Fruit fly (Drosophila melanogaster) whole organism, embryonic: ENCODE measurements around the gene Cap-H2.
A peak's percentile ranks its signal among the peaks of the same experiment; 100 is the strongest.

ENCODE experiments used
- Aef1 ChIP-seq: fragments of 200-800 bp; sonication (Bioruptor generic); IDR thresholded peaks from 3 replicates; pipeline ENCODE4 v1.3.6; 2022; ENCODE audit warnings: missing biosample characterization, missing genetic modification characterization
- Atf3 ChIP-seq: fragments of 200-800 bp; sonication (Bioruptor generic); optimal IDR thresholded peaks from 3 replicates; lab custom pipeline; 2016; ENCODE audit warnings: missing biosample characterization, missing genetic modification characterization
- CG10321 ChIP-seq: fragments of 200-800 bp; sonication (Bioruptor generic); IDR thresholded peaks from 2 replicates; pipeline ENCODE4 v1.3.6; 2022; ENCODE audit warnings: missing biosample characterization, missing genetic modification characterization
- CG11696 ChIP-seq: fragments of 200-800 bp; sonication (Bioruptor generic); IDR thresholded peaks from 2 replicates; pipeline ENCODE4 v1.3.6; 2022; ENCODE audit warnings: missing biosample characterization, missing genetic modification characterization
- CG12155 ChIP-seq: fragments of 200-800 bp; sonication (Bioruptor generic); optimal IDR thresholded peaks from 3 replicates; lab custom pipeline; 2016; ENCODE audit warnings: missing biosample characterization, missing genetic modification characterization
- CG14050 ChIP-seq: fragments of 200-800 bp; sonication (Bioruptor generic); IDR thresholded peaks from 3 replicates; pipeline ENCODE4 v1.3.6; 2022; ENCODE audit warnings: missing biosample characterization, missing genetic modification characterization
- CG1602 ChIP-seq: fragments of 200-800 bp; sonication (Bioruptor generic); optimal IDR thresholded peaks from 3 replicates; lab custom pipeline; 2016; ENCODE audit warnings: missing biosample characterization, missing genetic modification characterization
- CG17186 ChIP-seq: fragments of 200-800 bp; sonication (Bioruptor generic); optimal IDR thresholded peaks from 3 replicates; lab custom pipeline; 2017; ENCODE audit warnings: missing biosample characterization, missing genetic modification reagents, missing genetic modification characterization
- CG17912 ChIP-seq: fragments of 200-800 bp; sonication (Bioruptor generic); optimal IDR thresholded peaks from 2 replicates; lab custom pipeline; 2018; ENCODE audit warnings: missing biosample characterization, mild to moderate bottlenecking, missing genetic modification characterization
- CG18476 ChIP-seq: fragments of 200-800 bp; sonication (Bioruptor generic); optimal IDR thresholded peaks from 2 replicates; lab custom pipeline; 2016; ENCODE audit warnings: missing biosample characterization, mild to moderate bottlenecking, missing genetic modification characterization
- CG18599 ChIP-seq: fragments of 200-800 bp; sonication (Bioruptor generic); optimal IDR thresholded peaks from 3 replicates; lab custom pipeline; 2017; ENCODE audit warnings: missing biosample characterization, missing genetic modification characterization, mild to moderate bottlenecking, moderate library complexity, missing genetic modification reagents
- CG2120 ChIP-seq: fragments of 200-800 bp; sonication (Bioruptor generic); optimal IDR thresholded peaks from 3 replicates; lab custom pipeline; 2016; ENCODE audit warnings: missing biosample characterization, missing genetic modification characterization
- CG30431 ChIP-seq: fragments of 200-800 bp; sonication (Bioruptor generic); optimal IDR thresholded peaks from 2 replicates; lab custom pipeline; 2017; ENCODE audit warnings: missing biosample characterization, missing genetic modification characterization
- CG3163 ChIP-seq: fragments of 200-800 bp; sonication (Bioruptor generic); optimal IDR thresholded peaks from 3 replicates; lab custom pipeline; 2016; ENCODE audit warnings: missing biosample characterization, missing genetic modification characterization
- CG7556 ChIP-seq: fragments of 200-800 bp; sonication (Bioruptor generic); optimal IDR thresholded peaks from 2 replicates; lab custom pipeline; 2017; ENCODE audit warnings: missing biosample characterization, mild to moderate bottlenecking, missing genetic modification characterization
- CG7839 ChIP-seq: fragments of 200-800 bp; sonication (Bioruptor generic); optimal IDR thresholded peaks from 3 replicates; lab custom pipeline; 2018; ENCODE audit warnings: missing biosample characterization, mild to moderate bottlenecking, missing genetic modification characterization, moderate library complexity
- Dek ChIP-seq: fragments of 200-800 bp; sonication (Bioruptor generic); optimal IDR thresholded peaks from 3 replicates; lab custom pipeline; 2019; ENCODE audit warnings: missing biosample characterization, mild to moderate bottlenecking, missing genetic modification characterization, moderate library complexity
- Dip3 ChIP-seq: fragments of 200-800 bp; sonication (Bioruptor generic); optimal IDR thresholded peaks from 3 replicates; lab custom pipeline; 2016; ENCODE audit warnings: missing biosample characterization, missing genetic modification characterization
- Hmr ChIP-seq: fragments of 200-800 bp; sonication (Bioruptor generic); optimal IDR thresholded peaks from 3 replicates; lab custom pipeline; 2017; ENCODE audit warnings: mild to moderate bottlenecking, missing biosample characterization, missing genetic modification reagents, missing genetic modification characterization
- Kr ChIP-seq: fragments of 200-800 bp; sonication (Bioruptor generic); optimal IDR thresholded peaks from 2 replicates; lab custom pipeline; 2017; ENCODE audit warnings: missing biosample characterization, mild to moderate bottlenecking, missing genetic modification characterization
- MBD-R2 ChIP-seq: fragments of 200-800 bp; sonication (Bioruptor generic); IDR thresholded peaks from 2 replicates; pipeline ENCODE4 v1.3.6; 2022; ENCODE audit warnings: missing biosample characterization, missing genetic modification characterization
- Max ChIP-seq: fragments of 200-800 bp; sonication (Bioruptor generic); optimal IDR thresholded peaks from 2 replicates; lab custom pipeline; 2016; ENCODE audit warnings: missing biosample characterization, mild to moderate bottlenecking, missing genetic modification characterization
- Meics ChIP-seq: fragments of 200-800 bp; sonication (Bioruptor generic); optimal IDR thresholded peaks from 2 replicates; lab custom pipeline; 2017; ENCODE audit warnings: missing biosample characterization, mild to moderate bottlenecking, missing genetic modification characterization
- Sry-δ ChIP-seq: fragments of 200-800 bp; sonication (Bioruptor generic); optimal IDR thresholded peaks from 2 replicates; lab custom pipeline; 2016; ENCODE audit warnings: missing biosample characterization, missing genetic modification characterization
- Tbp ChIP-seq: fragments of >200 bp; optimal IDR thresholded peaks from 2 replicates; lab custom pipeline; 2018; ENCODE audit warnings: missing biosample characterization, missing genetic modification characterization
- Trl ChIP-seq, 3 experiments: fragments of >200 bp in 2 of 3; fragments of 200-800 bp in 1 of 3; sonication (Bioruptor generic) in 1 of 3; optimal IDR thresholded peaks; 2 replicates in 1 of 3; 3 replicates in 2 of 3; lab custom pipeline; 2016 to 2017; ENCODE audit warnings: missing biosample characterization in 1 of 3, missing genetic modification characterization in 1 of 3
- ap ChIP-seq: fragments of 200-800 bp; sonication (Bioruptor generic); IDR thresholded peaks from 2 replicates; pipeline ENCODE4 v1.3.6; 2022; ENCODE audit warnings: missing biosample characterization, missing genetic modification characterization
- btn ChIP-seq: fragments of 200-800 bp; sonication (Bioruptor generic); optimal IDR thresholded peaks from 2 replicates; lab custom pipeline; 2016; ENCODE audit warnings: missing biosample characterization, missing genetic modification characterization
- dimm ChIP-seq: fragments of 200-800 bp; sonication (Bioruptor generic); IDR thresholded peaks from 2 replicates; pipeline ENCODE4 v1.3.6; 2022; ENCODE audit warnings: missing biosample characterization, missing genetic modification characterization
- gcm2 ChIP-seq: fragments of 200-800 bp; sonication (Bioruptor generic); optimal IDR thresholded peaks from 2 replicates; lab custom pipeline; 2016; ENCODE audit warnings: missing biosample characterization, missing genetic modification characterization
- gem ChIP-seq: fragments of 200-800 bp; sonication (Bioruptor generic); optimal IDR thresholded peaks from 2 replicates; lab custom pipeline; 2019; ENCODE audit warnings: missing biosample characterization, mild to moderate bottlenecking, missing genetic modification characterization, moderate library complexity
- gsb ChIP-seq: fragments of 200-800 bp; sonication (Bioruptor generic); IDR thresholded peaks from 2 replicates; pipeline ENCODE4 v1.3.6; 2022; ENCODE audit warnings: missing biosample characterization, missing genetic modification characterization
- hb ChIP-seq: fragments of 200-800 bp; sonication (Bioruptor generic); IDR thresholded peaks from 3 replicates; pipeline ENCODE4 v1.3.6; 2022; ENCODE audit warnings: missing biosample characterization, missing genetic modification characterization; ENCODE audit not compliant: partially characterized antibody
- inv ChIP-seq: fragments of 200-800 bp; sonication (Bioruptor generic); IDR thresholded peaks from 2 replicates; pipeline ENCODE4 v1.3.6; 2022; ENCODE audit warnings: missing biosample characterization, missing genetic modification characterization; ENCODE audit not compliant: partially characterized antibody
- lov ChIP-seq, 2 experiments: fragments of 200-800 bp in 1 of 2; fragments of >200 bp in 1 of 2; sonication (Bioruptor generic) in 1 of 2; IDR thresholded peaks in 1 of 2; optimal IDR thresholded peaks in 1 of 2; 2 replicates in 1 of 2; 3 replicates in 1 of 2; pipeline versions ENCODE4 v1.3.6 to Lab custom; 2017 to 2022; ENCODE audit warnings: missing biosample characterization in 1 of 2, missing genetic modification characterization in 1 of 2
- mld ChIP-seq: fragments of 200-800 bp; sonication (Bioruptor generic); IDR thresholded peaks from 3 replicates; pipeline ENCODE4 v1.3.6; 2022; ENCODE audit warnings: missing biosample characterization, missing genetic modification characterization; ENCODE audit not compliant: partially characterized antibody
- nerfin-2 ChIP-seq: fragments of 200-800 bp; sonication (Bioruptor generic); IDR thresholded peaks from 2 replicates; pipeline ENCODE4 v1.3.6; 2022; ENCODE audit warnings: missing biosample characterization, missing genetic modification characterization; ENCODE audit not compliant: partially characterized antibody
- org-1 ChIP-seq: fragments of 200-800 bp; sonication (Bioruptor generic); optimal IDR thresholded peaks from 2 replicates; lab custom pipeline; 2017; ENCODE audit warnings: missing biosample characterization, missing genetic modification characterization
- pan ChIP-seq, 4 experiments: fragments of >200 bp in 3 of 4; fragments of 200-800 bp in 1 of 4; sonication (Bioruptor generic) in 1 of 4; optimal IDR thresholded peaks in 3 of 4; IDR thresholded peaks in 1 of 4; 2 replicates each; pipeline versions ENCODE4 v1.3.6 to Lab custom; 2017 to 2022; ENCODE audit warnings: missing biosample characterization in 2 of 4, missing genetic modification characterization in 2 of 4, mixed read lengths in 1 of 4
- pzg ChIP-seq: fragments of 200-800 bp; sonication (Bioruptor generic); optimal IDR thresholded peaks from 3 replicates; lab custom pipeline; 2018; ENCODE audit warnings: missing biosample characterization, mild to moderate bottlenecking, missing genetic modification characterization, moderate library complexity
- repo ChIP-seq: fragments of 200-800 bp; sonication (Bioruptor generic); optimal IDR thresholded peaks from 2 replicates; lab custom pipeline; 2016; ENCODE audit warnings: missing biosample characterization, missing genetic modification characterization
- rib ChIP-seq: fragments of 200-800 bp; sonication (Bioruptor generic); IDR thresholded peaks from 2 replicates; pipeline ENCODE4 v1.3.6; 2022; ENCODE audit warnings: missing biosample characterization, missing genetic modification characterization
- ro ChIP-seq: fragments of 200-800 bp; sonication (Bioruptor generic); IDR thresholded peaks from 2 replicates; pipeline ENCODE4 v1.3.6; 2022; ENCODE audit warnings: missing biosample characterization, missing genetic modification characterization
- sc ChIP-seq, 3 experiments: fragments of >200 bp in 2 of 3; fragments of 200-800 bp in 1 of 3; sonication (Bioruptor generic) in 1 of 3; optimal IDR thresholded peaks; 2 replicates in 2 of 3; 3 replicates in 1 of 3; lab custom pipeline; 2017; ENCODE audit warnings: mild to moderate bottlenecking in 1 of 3, missing biosample characterization in 1 of 3, missing genetic modification characterization in 1 of 3, missing genetic modification reagents in 1 of 3
- seq ChIP-seq: fragments of 200-800 bp; sonication (Bioruptor generic); IDR thresholded peaks from 2 replicates; pipeline ENCODE4 v1.3.6; 2022; ENCODE audit warnings: missing biosample characterization, missing genetic modification characterization
- tgo ChIP-seq: fragments of 200-800 bp; sonication (Bioruptor generic); IDR thresholded peaks from 3 replicates; pipeline ENCODE4 v1.3.6; 2022; ENCODE audit warnings: missing biosample characterization, missing genetic modification characterization
- wek ChIP-seq: fragments of 200-800 bp; sonication (Bioruptor generic); optimal IDR thresholded peaks from 3 replicates; lab custom pipeline; 2018; ENCODE audit warnings: missing biosample characterization, mild to moderate bottlenecking, missing genetic modification characterization, moderate library complexity
- yki ChIP-seq: fragments of >200 bp; optimal IDR thresholded peaks from 3 replicates; lab custom pipeline; 2018
- zfh2 ChIP-seq: fragments of 200-800 bp; sonication (Bioruptor generic); optimal IDR thresholded peaks from 2 replicates; lab custom pipeline; 2016; ENCODE audit warnings: missing biosample characterization, missing genetic modification characterization

Gene Cap-H2

dm6 chr3R:10784058-10784499 is 23.0 kb downstream of the Cap-H2 start, which contains the start of the genes mRpL37 and Rbp1 (continued):
- TF ChIP-seq Tbp (GFP tag; lab: Kevin White, UChicago): no peak
- peak; percentile 50 for TF ChIP-seq pzg (GFP tag; lab: Kevin White, UChicago)
- TF ChIP-seq nerfin-2 (GFP tag; lab: Robert Waterston, UW): peak; percentile 50; the same call in 1 of the 2 replicates
- TF ChIP-seq Hmr: no peak
- TF ChIP-seq CG17186 (GFP tag; lab: Kevin White, UChicago): peak; percentile 21
- TF ChIP-seq CG30431 (GFP tag; lab: Kevin White, UChicago): peak; percentile 40
- no peak for TF ChIP-seq ap (GFP tag; lab: Robert Waterston, UW)
- peak; percentile 85 for TF ChIP-seq Sry-δ (GFP tag; lab: Kevin White, UChicago)
- TF ChIP-seq Meics (GFP tag; lab: Kevin White, UChicago): peak; percentile 65
- TF ChIP-seq MBD-R2 (GFP tag; lab: Robert Waterston, UW): peak; percentile 91
- TF ChIP-seq mld (GFP tag; lab: Robert Waterston, UW): peak; percentile 40; the same call in 1 of the 3 replicates
- TF ChIP-seq yki (lab: Kevin White, UChicago): peak; percentile 7
- no peak for TF ChIP-seq Kr (GFP tag; lab: Kevin White, UChicago)
- TF ChIP-seq CG18476: peak; percentile 63
- TF ChIP-seq Trl (optimal IDR thresholded peaks at IDR 0.05; lab: Kevin White, UChicago): no peak
- peak; percentile 69 for TF ChIP-seq Trl (GFP tag; optimal IDR thresholded peaks at IDR 0.05; lab: Kevin White, UChicago)
- no peak for TF ChIP-seq seq (GFP tag; lab: Robert Waterston, UW)
- no peak for TF ChIP-seq repo
- TF ChIP-seq org-1: no peak
- no peak for TF ChIP-seq Dek
- TF ChIP-seq gem (tag; lab: Kevin White, UChicago): peak; percentile 88
- no peak for TF ChIP-seq CG3163 (GFP tag; lab: Kevin White, UChicago)
- no peak for TF ChIP-seq wek (GFP tag; lab: Kevin White, UChicago)
- TF ChIP-seq Atf3: no peak
- TF ChIP-seq CG7556 (GFP tag; lab: Kevin White, UChicago): no peak
- peak; percentile 92 for TF ChIP-seq inv (GFP tag; lab: Robert Waterston, UW)
- TF ChIP-seq Dip3 (GFP tag; lab: Kevin White, UChicago): peak; percentile 15
- peak; percentile 67 for TF ChIP-seq zfh2 (GFP tag; lab: Kevin White, UChicago)
- TF ChIP-seq tgo (GFP tag; lab: Robert Waterston, UW): peak; percentile 50; the same call in 2 of the 3 replicates
- no peak for TF ChIP-seq ro (GFP tag; lab: Robert Waterston, UW)
- TF ChIP-seq rib: no peak
- peak; percentile 79 for TF ChIP-seq CG12155 (GFP tag; lab: Kevin White, UChicago)
- TF ChIP-seq gcm2: no peak
- peak; percentile 56 for TF ChIP-seq CG18599 (GFP tag; lab: Kevin White, UChicago)
- TF ChIP-seq CG14050 (GFP tag; lab: Robert Waterston, UW): peak; percentile 34; the same call in 1 of the 3 replicates
- no peak for TF ChIP-seq CG11696 (GFP tag; lab: Robert Waterston, UW)
- no peak for TF ChIP-seq sc (optimal IDR thresholded peaks at IDR 0.05; lab: Kevin White, UChicago)
- TF ChIP-seq sc (GFP tag; optimal IDR thresholded peaks at IDR 0.05; lab: Kevin White, UChicago): peak; percentile 43
- TF ChIP-seq pan (optimal IDR thresholded peaks at IDR 0.05; lab: Kevin White, UChicago): no peak
- no peak for TF ChIP-seq pan (GFP tag; optimal IDR thresholded peaks at IDR 0.05 in 1 of 2, IDR thresholded peaks at IDR 0.05 in 1 of 2)
- TF ChIP-seq CG2120 (GFP tag; lab: Kevin White, UChicago): peak; percentile 80
- peak; percentile 67 for TF ChIP-seq Max (GFP tag; lab: Kevin White, UChicago)
- TF ChIP-seq hb (GFP tag; lab: Robert Waterston, UW): peak; percentile 89
- peak; percentile 5 for TF ChIP-seq CG17912 (GFP tag; lab: Kevin White, UChicago)
- peak; percentile 88 for TF ChIP-seq Aef1 (GFP tag; lab: Robert Waterston, UW)
- TF ChIP-seq CG1602 (GFP tag; lab: Kevin White, UChicago): peak; percentile 76
- TF ChIP-seq lov (optimal IDR thresholded peaks at IDR 0.05; lab: Kevin White, UChicago): no peak
- no peak for TF ChIP-seq lov (GFP tag; IDR thresholded peaks at IDR 0.05; lab: Robert Waterston, UW)
- no peak for TF ChIP-seq dimm (GFP tag; lab: Robert Waterston, UW)
- no peak for TF ChIP-seq gsb (GFP tag; lab: Robert Waterston, UW)
- TF ChIP-seq CG7839 (tag; lab: Kevin White, UChicago): peak; percentile 78
- no peak for TF ChIP-seq btn (GFP tag; lab: Kevin White, UChicago)
- TF ChIP-seq CG10321 (GFP tag; lab: Robert Waterston, UW): no peak
